Worm (Caenorhabditis elegans): Measurements from ENCODE around the gene dsl-7.
A peak's percentile ranks its signal among the peaks of the same experiment; 100 is the strongest.

dsl-7 gene

ce11 chrV:12961085-12961560, 31.8 kb upstream of the dsl-7 start, which contains the start of gene mpst-7:
mpst-7 (minus strand) TSS chrV:12961135.
- TF ChIP-seq D2030.7 (GFP tag; IDR thresholded peaks at IDR 0.05), result no peak
- TF ChIP-seq chd-7 (tag; optimal IDR thresholded peaks at IDR 0.05), result no peak
- TF ChIP-seq efl-1 (GFP tag; optimal IDR thresholded peaks at IDR 0.05), result peak; percentile 57
- no peak for TF ChIP-seq die-1 (tag; optimal IDR thresholded peaks at IDR 0.05)
- peak; percentile 36; the same call in 1 of the 2 replicates for TF ChIP-seq madf-6 (GFP tag; IDR thresholded peaks at IDR 0.05)
- TF ChIP-seq F33H1.4 (GFP tag; IDR thresholded peaks at IDR 0.05), result no peak
- TF ChIP-seq pha-4 (tag; optimal IDR thresholded peaks at IDR 0.05), result no peak
- no peak for TF ChIP-seq lir-1 (GFP tag; conservative IDR thresholded peaks at IDR 0.05)
- TF ChIP-seq F57C9.4 (tag; optimal IDR thresholded peaks at IDR 0.05), result no peak

- TF ChIP-seq Y53F4B.3 (GFP tag; IDR thresholded peaks at IDR 0.05) (no peak), ekl-4 (GFP tag; IDR thresholded peaks at IDR 0.05) (no peak), F49E8.2 (tag; optimal IDR thresholded peaks at IDR 0.05; ENCODE audit: insufficient read depth) (no peak)
Measured at ce11 chrV:12963192-12963591, 29.8 kb upstream of the dsl-7 start, which contains the start of gene hrg-9. hrg-9 (minus strand) TSS chrV:12963343.

ce11 chrV:12964076-12964475, 28.9 kb upstream of the dsl-7 start, which contains the start of gene srd-35:
srd-35 (plus strand) TSS chrV:12964376.
- TF ChIP-seq nhr-179 (tag; optimal IDR thresholded peaks at IDR 0.05) (no peak), B0019.2 (GFP tag; conservative IDR thresholded peaks at IDR 0.05) (no peak), sptf-2 (GFP tag; optimal IDR thresholded peaks at IDR 0.05) (no peak), F23B12.7 (tag; optimal IDR thresholded peaks at IDR 0.05; ENCODE audit: insufficient read depth) (no peak), hrde-1 (tag; optimal IDR thresholded peaks at IDR 0.05; ENCODE audit: borderline replicate concordance) (no peak), somi-1 (GFP tag; optimal IDR thresholded peaks at IDR 0.05) (no peak), B0035.1 (tag; optimal IDR thresholded peaks at IDR 0.05) (no peak), nhr-120 (GFP tag; IDR thresholded peaks at IDR 0.05) (no peak), fkh-3 (tag; optimal IDR thresholded peaks at IDR 0.05) (no peak)

ce11 chrV:12967110-12967509, 25.8 kb upstream of the dsl-7 start, which contains the start of gene R186.3:
R186.3 (minus strand) TSS chrV:12967210.
- TF ChIP-seq sptf-2 (GFP tag; optimal IDR thresholded peaks at IDR 0.05), result no peak
- TF ChIP-seq nfyb-1 (GFP tag; IDR thresholded peaks at IDR 0.05), result no peak
- TF ChIP-seq B0336.3 (GFP tag; IDR thresholded peaks at IDR 0.05), result no peak
- no peak for TF ChIP-seq sea-2 (GFP tag; IDR thresholded peaks at IDR 0.05)
- TF ChIP-seq lsy-27 (tag; optimal IDR thresholded peaks at IDR 0.05; ENCODE audit: borderline replicate concordance, insufficient read depth), result no peak
- no peak for TF ChIP-seq lir-1 (GFP tag; conservative IDR thresholded peaks at IDR 0.05)
- no peak for TF ChIP-seq B0035.1 (tag; optimal IDR thresholded peaks at IDR 0.05)
- TF ChIP-seq F10E7.11 (tag; optimal IDR thresholded peaks at IDR 0.05), result no peak
- TF ChIP-seq pha-4 (tag; optimal IDR thresholded peaks at IDR 0.05), result no peak
- no peak for TF ChIP-seq chd-7 (tag; optimal IDR thresholded peaks at IDR 0.05)
- TF ChIP-seq ZK185.1 (tag; optimal IDR thresholded peaks at IDR 0.05; ENCODE audit: poor library complexity, severe bottlenecking), result no peak
- TF ChIP-seq ztf-18 (tag; optimal IDR thresholded peaks at IDR 0.05), result no peak
- no peak for TF ChIP-seq mcd-1 (GFP tag; IDR thresholded peaks at IDR 0.05)
- no peak for TF ChIP-seq hmg-1.2 (GFP tag; IDR thresholded peaks at IDR 0.05)
- TF ChIP-seq rpc-1 (optimal IDR thresholded peaks at IDR 0.05), result no peak
- no peak for TF ChIP-seq rpc-1 (tag; optimal IDR thresholded peaks at IDR 0.05)
- no peak for TF ChIP-seq mxl-1 (tag; optimal IDR thresholded peaks at IDR 0.05)
- TF ChIP-seq hlh-12 (tag; optimal IDR thresholded peaks at IDR 0.05), result no peak
- no peak for TF ChIP-seq nhr-120 (GFP tag; IDR thresholded peaks at IDR 0.05)

Data from whole organism, young adult.